Worm (Caenorhabditis elegans) whole organism, L4/young adult: ENCODE measurements around the gene cogc-6.

Experiments
- W03F9.2 ChIP-seq: fragments of 150-350 bp; optimal IDR thresholded peaks from 2 replicates; lab custom pipeline; 2014; ENCODE audit warnings: missing biosample characterization, missing genetic modification characterization
- dao-5 ChIP-seq: sonication (generic microtip); optimal IDR thresholded peaks from 2 replicates; lab custom pipeline; 2016; ENCODE audit warnings: missing genotype, missing genetic modification characterization, moderate library complexity, missing compliant biosample characterization
- him-1 ChIP-seq: sonication (generic microtip); optimal IDR thresholded peaks from 2 replicates; lab custom pipeline; 2016; ENCODE audit warnings: missing genotype, missing genetic modification reagents, missing genetic modification characterization, missing compliant biosample characterization

The cogc-6 gene

ce11 chrV:8221083-8221538, at the start of gene cogc-6, which contains the start of gene air-1:
TSS of gene cogc-6 (minus strand) at chrV:8221316.
TSS of gene air-1 (plus strand) at chrV:8221488.
- TF ChIP-seq him-1 (tag; lab: Kevin White, UChicago): no peak
- TF ChIP-seq W03F9.2 (tag; lab: Kevin White, UChicago): no peak
- no peak for TF ChIP-seq dao-5 (tag; lab: Kevin White, UChicago)

DNA sequence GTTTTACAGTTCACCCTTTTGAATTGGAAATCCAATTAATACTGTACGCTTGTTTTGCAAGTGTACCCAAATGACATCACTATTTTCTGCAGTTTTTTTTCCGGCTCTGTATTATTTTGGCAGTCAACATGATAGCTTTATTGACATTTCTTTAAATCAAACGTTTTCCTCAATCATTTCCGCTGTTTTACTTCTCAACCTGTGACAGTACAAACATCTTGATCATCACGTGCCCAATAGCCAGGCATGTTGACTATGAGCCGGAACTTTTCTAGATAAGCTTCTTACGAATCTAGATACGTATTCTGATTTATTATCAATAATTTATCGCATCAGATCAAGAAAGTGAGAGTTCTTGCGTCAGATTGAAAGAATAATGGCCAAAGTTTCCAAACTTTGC, 48.8 kb upstream of the cogc-6 start:
- TF ChIP-seq W03F9.2 (tag; lab: Kevin White, UChicago) (no peak), dao-5 (tag; lab: Kevin White, UChicago) (no peak), him-1 (tag; lab: Kevin White, UChicago) (no peak)

- TF ChIP-seq W03F9.2 (tag; lab: Kevin White, UChicago) (no peak), him-1 (tag; lab: Kevin White, UChicago) (no peak), dao-5 (tag; lab: Kevin White, UChicago) (no peak)
Observed at ce11 chrV:8268902-8269301, 47.8 kb upstream of the cogc-6 start, which contains the start of the genes asp-6 and asp-12. TSS of gene asp-6 (minus strand) at chrV:8268937. TSS of gene asp-12 (plus strand) at chrV:8269210.

DNA sequence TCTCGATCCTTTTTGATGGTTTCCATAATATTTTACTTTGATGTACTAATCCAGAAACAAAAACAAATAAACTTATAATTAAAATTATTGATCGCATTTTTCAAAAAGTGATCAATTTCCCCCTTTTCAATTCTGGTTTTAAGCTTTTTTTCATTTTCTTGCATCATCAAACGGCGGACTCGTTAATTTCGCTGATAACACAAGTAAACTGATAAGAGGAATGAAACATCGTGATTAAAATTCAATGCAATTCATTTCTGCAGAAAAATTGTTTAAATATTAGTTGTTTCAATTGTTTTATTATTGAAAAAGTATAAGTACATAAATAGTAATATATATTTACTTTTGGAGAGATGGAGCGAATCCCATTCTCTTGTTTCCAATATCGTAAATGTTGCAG, 46.2 kb upstream of the cogc-6 start:
- TF ChIP-seq W03F9.2 (tag; lab: Kevin White, UChicago) (no peak), him-1 (tag; lab: Kevin White, UChicago) (no peak), dao-5 (tag; lab: Kevin White, UChicago) (no peak)

ce11 chrV:8266232-8266631, 45.1 kb upstream of the cogc-6 start, which contains the start of gene F21F8.5:
TSS of gene F21F8.5 (minus strand) at chrV:8266332.
- TF ChIP-seq dao-5 (tag; lab: Kevin White, UChicago) (no peak), W03F9.2 (tag; lab: Kevin White, UChicago) (no peak), him-1 (tag; lab: Kevin White, UChicago) (no peak)

- no peak for TF ChIP-seq him-1 (tag; lab: Kevin White, UChicago)
- no peak for TF ChIP-seq dao-5 (tag; lab: Kevin White, UChicago)
- no peak for TF ChIP-seq W03F9.2 (tag; lab: Kevin White, UChicago)
Observed at ce11 chrV:8263941-8264340, 42.8 kb upstream of the cogc-6 start, which contains the start of gene C16D9.9. TSS of gene C16D9.9 (plus strand) at chrV:8264241.

DNA sequence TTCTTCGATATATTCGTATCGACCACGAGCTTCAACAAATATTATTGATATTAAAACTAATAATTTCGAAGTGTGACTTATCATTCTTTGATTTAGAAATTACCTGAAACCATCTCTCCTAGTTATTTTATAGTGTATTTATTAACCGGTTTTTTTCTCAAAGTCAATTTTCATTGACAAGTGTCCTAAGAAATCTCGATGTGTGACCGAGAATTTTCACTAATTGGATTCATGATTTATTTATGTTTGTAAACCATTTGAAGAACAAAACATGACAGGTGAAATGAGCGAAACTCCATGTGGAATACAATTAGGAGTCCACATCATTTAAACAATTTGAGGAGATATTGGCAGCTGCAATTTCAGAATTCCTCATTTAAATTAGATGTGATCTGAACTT, 42.4 kb upstream of the cogc-6 start, which contains the start of gene C16D9.8:
Gene C16D9.8 (minus strand): TSS at position 101 of the 400 bp plus-strand sequence.
- no peak for TF ChIP-seq dao-5 (tag; lab: Kevin White, UChicago)
- no peak for TF ChIP-seq him-1 (tag; lab: Kevin White, UChicago)
- no peak for TF ChIP-seq W03F9.2 (tag; lab: Kevin White, UChicago)

DNA sequence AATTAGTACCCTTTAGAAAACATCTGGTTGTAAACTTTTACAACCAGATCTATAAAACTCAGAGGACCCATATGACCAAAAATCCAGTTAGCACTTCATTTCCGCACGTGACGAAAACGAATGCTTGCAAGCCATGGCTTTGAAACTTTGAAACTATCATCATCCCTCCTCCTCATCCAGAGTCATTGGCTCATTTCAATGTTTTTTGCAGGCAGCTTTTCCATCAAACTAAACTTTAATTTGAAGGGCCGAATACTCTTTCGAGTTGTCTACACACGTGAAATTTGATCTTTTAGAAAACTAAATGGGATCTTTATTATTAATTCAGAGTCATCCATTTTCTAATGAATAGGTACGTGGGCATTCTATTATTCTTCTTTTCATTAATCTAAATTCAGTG, 41.1 kb upstream of the cogc-6 start:
- TF ChIP-seq dao-5 (tag; lab: Kevin White, UChicago): no peak
- no peak for TF ChIP-seq W03F9.2 (tag; lab: Kevin White, UChicago)
- no peak for TF ChIP-seq him-1 (tag; lab: Kevin White, UChicago)

DNA sequence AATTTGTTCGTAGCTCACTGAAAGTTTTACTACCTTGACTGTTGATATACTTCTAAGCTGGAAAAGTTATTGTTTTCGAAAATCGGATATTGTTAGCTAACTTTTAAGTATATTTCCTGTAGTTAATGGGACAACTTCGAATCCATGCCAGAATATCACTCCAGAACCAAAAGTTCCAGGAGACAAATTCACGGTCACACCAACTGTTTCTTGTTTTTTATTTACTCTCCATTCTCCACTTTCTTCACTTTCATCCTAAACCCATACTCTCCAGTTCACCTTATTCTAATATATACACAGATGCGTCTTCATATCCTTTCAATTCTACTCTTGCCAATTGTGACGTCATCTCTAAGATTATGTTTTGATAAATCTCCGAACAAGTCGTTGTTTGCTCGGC, 37.9 kb upstream of the cogc-6 start, which contains the start of gene C16D9.1:
Gene C16D9.1 (plus strand): TSS at position 301 of the 400 bp plus-strand sequence.
- TF ChIP-seq him-1 (tag; lab: Kevin White, UChicago): no peak
- no peak for TF ChIP-seq dao-5 (tag; lab: Kevin White, UChicago)
- TF ChIP-seq W03F9.2 (tag; lab: Kevin White, UChicago): no peak

- TF ChIP-seq him-1 (tag; lab: Kevin White, UChicago) (no peak), dao-5 (tag; lab: Kevin White, UChicago) (no peak), W03F9.2 (tag; lab: Kevin White, UChicago) (no peak)
Observed at ce11 chrV:8254973-8255372, 33.9 kb upstream of the cogc-6 start.

- TF ChIP-seq W03F9.2 (tag; lab: Kevin White, UChicago): no peak
- TF ChIP-seq dao-5 (tag; lab: Kevin White, UChicago): no peak
- TF ChIP-seq him-1 (tag; lab: Kevin White, UChicago): no peak
Observed at ce11 chrV:8253946-8254345, 32.8 kb upstream of the cogc-6 start.

DNA sequence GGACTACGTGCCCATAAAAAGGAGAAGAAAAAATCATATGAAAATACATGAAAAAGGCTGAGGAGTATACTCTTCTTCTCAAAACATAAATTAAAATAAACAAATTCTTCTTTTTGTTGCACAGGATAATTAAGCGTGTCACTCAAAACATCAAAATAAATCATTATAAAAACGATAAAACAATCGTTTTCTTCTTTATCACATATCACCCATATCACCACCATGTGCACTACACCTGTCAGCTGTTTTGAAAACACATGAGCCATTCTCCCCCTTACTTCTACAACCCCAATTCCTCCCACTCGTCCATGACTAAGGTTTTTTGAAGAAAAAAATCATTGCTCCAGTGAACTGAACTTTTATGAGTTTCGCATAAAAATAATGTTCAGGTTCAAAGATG, 31.4 kb upstream of the cogc-6 start:
- no peak for TF ChIP-seq dao-5 (tag; lab: Kevin White, UChicago)
- TF ChIP-seq him-1 (tag; lab: Kevin White, UChicago): no peak
- TF ChIP-seq W03F9.2 (tag; lab: Kevin White, UChicago): no peak

DNA sequence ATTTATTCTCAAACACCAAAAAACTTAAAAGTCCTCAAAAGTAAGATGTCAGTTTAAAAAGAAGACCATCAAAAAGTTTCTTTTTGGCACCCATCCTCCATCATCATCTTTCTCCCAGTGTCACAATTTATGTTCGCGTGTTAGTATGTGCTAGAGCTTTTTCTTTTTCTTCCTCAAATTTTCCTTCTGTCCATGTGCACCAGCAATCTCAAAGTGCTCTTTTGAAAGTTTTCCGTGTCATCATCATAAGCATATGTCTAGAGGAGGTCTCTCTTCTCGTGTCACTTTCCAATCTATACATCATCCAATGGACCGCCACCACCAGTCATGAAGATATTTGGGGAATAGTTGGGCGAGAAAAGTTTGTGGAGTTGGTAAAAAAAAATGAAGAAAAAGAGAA, 30.0 kb upstream of the cogc-6 start:
- TF ChIP-seq W03F9.2 (tag; lab: Kevin White, UChicago) (no peak), him-1 (tag; lab: Kevin White, UChicago) (no peak), dao-5 (tag; lab: Kevin White, UChicago) (no peak)

- TF ChIP-seq dao-5 (tag; lab: Kevin White, UChicago) (no peak), W03F9.2 (tag; lab: Kevin White, UChicago) (no peak), him-1 (tag; lab: Kevin White, UChicago) (no peak)
Observed at ce11 chrV:8250208-8250607, 29.1 kb upstream of the cogc-6 start, which contains the start of gene C16D9.6. TSS of gene C16D9.6 (minus strand) at chrV:8250308.
